Worm (Caenorhabditis elegans): ENCODE data around the gene R07E5.4.

Gene R07E5.4

ce11 chrIII:4434294-4434781 lies 39.7 kb downstream of the R07E5.4 start, which contains the start of gene C28A5.1 (continued):
- peak; percentile 70 for TF ChIP-seq aha-1 (tag)
- no peak for TF ChIP-seq zfp-3 (GFP tag; conservative IDR thresholded peaks at IDR 0.05)
- 0 out of 2 replicates have a peak, but pooled peaks have one; percentile 10 for TF ChIP-seq daf-19 (GFP tag; conservative IDR thresholded peaks at IDR 0.05)
- TF ChIP-seq pqm-1 (tag; optimal IDR thresholded peaks at IDR 0.05) = no peak
- TF ChIP-seq nhr-237 (tag; optimal IDR thresholded peaks at IDR 0.05) = no peak
- no peak for TF ChIP-seq lir-3 (tag; optimal IDR thresholded peaks at IDR 0.05)
- TF ChIP-seq attf-4 (tag; optimal IDR thresholded peaks at IDR 0.05) = no peak
- no peak for TF ChIP-seq F10B5.3 (tag; optimal IDR thresholded peaks at IDR 0.05)
- TF ChIP-seq ztf-11 (tag; optimal IDR thresholded peaks at IDR 0.05) = no peak
- TF ChIP-seq spr-1 (tag; optimal IDR thresholded peaks at IDR 0.05) = no peak
- TF ChIP-seq zag-1 (tag; optimal IDR thresholded peaks at IDR 0.05) = no peak
- TF ChIP-seq unc-62 (GFP tag; optimal IDR thresholded peaks at IDR 0.05 in 1 of 2) = no peak
- TF ChIP-seq unc-62 (tag; optimal IDR thresholded peaks at IDR 0.05) = no peak
- TF ChIP-seq hlh-11 (tag; optimal IDR thresholded peaks at IDR 0.05) = no peak

- TF ChIP-seq nhr-25 (tag; optimal IDR thresholded peaks at IDR 0.05; ENCODE audit: borderline replicate concordance, insufficient read depth) (no peak), F26F4.8 (GFP tag; conservative IDR thresholded peaks at IDR 0.05) (no peak), mdt-29 (GFP tag; IDR thresholded peaks at IDR 0.05) (no peak), lin-38 (GFP tag; IDR thresholded peaks at IDR 0.05) (no peak), dmd-9 (GFP tag; IDR thresholded peaks at IDR 0.05) (peak; percentile 63; the same call in 1 of the 2 replicates), nhr-111 (GFP tag; optimal IDR thresholded peaks at IDR 0.05) (no peak), ceh-82 (tag; optimal IDR thresholded peaks at IDR 0.05) (no peak), mes-2 (tag; optimal IDR thresholded peaks at IDR 0.05; ENCODE audit: poor library complexity, severe bottlenecking) (no peak), dmd-8 (GFP tag; IDR thresholded peaks at IDR 0.05) (peak; percentile 34; the same call in 1 of the 2 replicates), daf-19 (GFP tag; conservative IDR thresholded peaks at IDR 0.05) (no peak), dpl-1 (GFP tag; optimal IDR thresholded peaks at IDR 0.05) (no peak), aha-1 (tag) (peak; percentile 82), ztf-7 (tag; optimal IDR thresholded peaks at IDR 0.05) (no peak)
Measured at ce11 chrIII:4435262-4435661, 40.7 kb downstream of the R07E5.4 start.

ce11 chrIII:4439493-4439983 lies 44.9 kb downstream of the R07E5.4 start, which contains the start of gene C28A5.2:
TSS of gene C28A5.2 (minus strand) at chrIII:4439543.
- TF ChIP-seq tra-1 (GFP tag; IDR thresholded peaks at IDR 0.05) (no peak), zip-2 (tag; optimal IDR thresholded peaks at IDR 0.05) (no peak), dve-1 (tag; optimal IDR thresholded peaks at IDR 0.05; ENCODE audit: insufficient read depth) (no peak), daf-16 (GFP tag; optimal IDR thresholded peaks at IDR 0.05) (no peak), daf-16 (tag; optimal IDR thresholded peaks at IDR 0.05) (no peak), ceh-20 (GFP tag; IDR thresholded peaks at IDR 0.05) (no peak), Y48G9A.11 (GFP tag; IDR thresholded peaks at IDR 0.05) (no peak), F37D6.2 (tag; optimal IDR thresholded peaks at IDR 0.05) (no peak), lin-1 (GFP tag; IDR thresholded peaks at IDR 0.05) (no peak), snpc-4 (tag; optimal IDR thresholded peaks at IDR 0.05) (no peak), nhr-25 (tag; optimal IDR thresholded peaks at IDR 0.05; ENCODE audit: borderline replicate concordance, insufficient read depth) (no peak), lin-13 (GFP tag; optimal IDR thresholded peaks at IDR 0.05) (no peak), saeg-2 (GFP tag; IDR thresholded peaks at IDR 0.05) (no peak), madf-5 (GFP tag; IDR thresholded peaks at IDR 0.05) (no peak), F49E8.2 (tag; optimal IDR thresholded peaks at IDR 0.05; ENCODE audit: borderline replicate concordance) (no peak), spr-1 (tag; optimal IDR thresholded peaks at IDR 0.05) (no peak), egl-27 (tag; optimal IDR thresholded peaks at IDR 0.05) (no peak)
